Worm (Caenorhabditis elegans) whole organism, early embryonic: ENCODE measurements around the gene cav-2.

Experiments
- flt-1 ChIP-seq: fragments of 200-800 bp; sonication (Bioruptor generic); IDR thresholded peaks from 2 replicates; pipeline ENCODE4 v1.3.6; 2022; ENCODE audit warnings: missing genetic modification characterization, missing compliant biosample characterization
- tbx-11 ChIP-seq: fragments of 200-800 bp; sonication (Bioruptor generic); IDR thresholded peaks from 2 replicates; pipeline ENCODE4 v1.3.6; 2022; ENCODE audit warnings: missing genetic modification characterization, missing compliant biosample characterization
- tra-4 ChIP-seq: sonication (generic microtip); optimal IDR thresholded peaks from 2 replicates; lab custom pipeline; 2017; ENCODE audit warnings: missing genetic modification characterization, missing compliant biosample characterization

ce11 chrV:13566967-13567366 is 10.1 kb downstream of the cav-2 start:
- no peak for TF ChIP-seq tbx-11
- no peak for TF ChIP-seq flt-1 (GFP tag; lab: Robert Waterston, UW)
- TF ChIP-seq tra-4, result no peak
